Fruit fly (Drosophila melanogaster): ENCODE measurements around the gene mura.
A peak's percentile ranks its signal among the peaks of the same experiment; 100 is the strongest.

The mura gene

DNA sequence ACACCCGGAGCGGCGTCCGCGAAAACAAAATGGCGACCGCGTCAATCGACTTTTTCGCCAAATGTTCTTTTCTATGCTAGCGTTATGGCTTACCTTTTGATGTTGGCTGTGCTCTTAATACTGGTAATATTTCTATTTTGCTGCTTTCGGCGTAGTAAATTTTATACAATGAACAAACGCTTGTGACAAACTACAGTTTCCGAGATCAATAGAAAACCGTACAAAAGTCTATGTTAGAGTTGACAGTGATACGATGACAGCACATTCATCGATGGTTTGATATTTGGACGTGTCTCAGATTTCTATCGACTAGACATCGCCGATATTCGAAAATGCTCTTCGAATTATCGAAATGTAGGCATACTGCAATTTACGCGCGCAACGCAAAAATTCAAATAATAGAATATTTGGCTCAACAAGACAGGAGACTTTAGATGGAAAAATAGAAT is 41.5 kb downstream of the mura start, which contains the start of gene rump (continued):
- no peak for TF ChIP-seq Meics (GFP tag; optimal IDR thresholded peaks at IDR 0.05)
- no peak for TF ChIP-seq Asciz (GFP tag; optimal IDR thresholded peaks at IDR 0.05)
- no peak for TF ChIP-seq Doc3 (GFP tag; IDR thresholded peaks at IDR 0.05; ENCODE audit: partially characterized antibody)
- TF ChIP-seq CG10959 (GFP tag; IDR thresholded peaks at IDR 0.05): no peak
- no peak for TF ChIP-seq Ets65A (GFP tag)
- no peak for TF ChIP-seq Xrp1 (GFP tag; IDR thresholded peaks at IDR 0.05)
- TF ChIP-seq Mrtf (GFP tag; IDR thresholded peaks at IDR 0.05): no peak
- no peak for TF ChIP-seq amos (GFP tag; IDR thresholded peaks at IDR 0.05; ENCODE audit: partially characterized antibody)
- TF ChIP-seq CG3995 (GFP tag; optimal IDR thresholded peaks at IDR 0.05): peak; percentile 94
- no peak for TF ChIP-seq CG6791 (GFP tag; IDR thresholded peaks at IDR 0.05; ENCODE audit: partially characterized antibody)
- TF ChIP-seq salm (tag; optimal IDR thresholded peaks at IDR 0.05): no peak
- no peak for TF ChIP-seq CG15011 (GFP tag; optimal IDR thresholded peaks at IDR 0.05)
- TF ChIP-seq trem (tag; optimal IDR thresholded peaks at IDR 0.05): peak; percentile 77
- no peak for TF ChIP-seq insv (GFP tag; optimal IDR thresholded peaks at IDR 0.05)
- peak; percentile 34 for TF ChIP-seq grau (tag; optimal IDR thresholded peaks at IDR 0.05)
- peak; percentile 99 for TF ChIP-seq Dp (GFP tag; optimal IDR thresholded peaks at IDR 0.05)
- TF ChIP-seq CG10462 (GFP tag; optimal IDR thresholded peaks at IDR 0.05): no peak
- TF ChIP-seq Deaf1 (tag; optimal IDR thresholded peaks at IDR 0.05): no peak
- TF ChIP-seq ems (GFP tag; optimal IDR thresholded peaks at IDR 0.05): no peak
- no peak for TF ChIP-seq fd3F (GFP tag; optimal IDR thresholded peaks at IDR 0.05)
- no peak for TF ChIP-seq CG7987 (GFP tag; optimal IDR thresholded peaks at IDR 0.05)
- TF ChIP-seq Optix (GFP tag; IDR thresholded peaks at IDR 0.05): no peak
- TF ChIP-seq ewg (GFP tag; optimal IDR thresholded peaks at IDR 0.05): no peak
- no peak for TF ChIP-seq abd-A (tag; optimal IDR thresholded peaks at IDR 0.05)
- no peak for TF ChIP-seq z (GFP tag; IDR thresholded peaks at IDR 0.05)
- no peak for TF ChIP-seq ci (GFP tag; IDR thresholded peaks at IDR 0.05)
- TF ChIP-seq unc-4 (GFP tag; IDR thresholded peaks at IDR 0.05; ENCODE audit: partially characterized antibody): no peak
- TF ChIP-seq CG8388 (GFP tag; optimal IDR thresholded peaks at IDR 0.05): no peak
- no peak for TF ChIP-seq CG32767 (GFP tag; IDR thresholded peaks at IDR 0.05)
- TF ChIP-seq eve (GFP tag; optimal IDR thresholded peaks at IDR 0.05): no peak
- no peak for TF ChIP-seq Fer1 (GFP tag; optimal IDR thresholded peaks at IDR 0.05)
- no peak for TF ChIP-seq CG6813 (GFP tag; optimal IDR thresholded peaks at IDR 0.05)
- TF ChIP-seq CG14050 (GFP tag; IDR thresholded peaks at IDR 0.05): no peak
- no peak for TF ChIP-seq bbx (GFP tag; IDR thresholded peaks at IDR 0.05; ENCODE audit: partially characterized antibody)
- peak; percentile 71 for TF ChIP-seq CG17186 (GFP tag; optimal IDR thresholded peaks at IDR 0.05)
- no peak for TF ChIP-seq CG17912 (GFP tag; optimal IDR thresholded peaks at IDR 0.05)
- TF ChIP-seq ase (GFP tag; IDR thresholded peaks at IDR 0.05): no peak
- no peak for TF ChIP-seq CG13296 (GFP tag; optimal IDR thresholded peaks at IDR 0.05)
- no peak for TF ChIP-seq CG10654 (GFP tag; optimal IDR thresholded peaks at IDR 0.05)
- peak; percentile 9 for TF ChIP-seq CG4854 (GFP tag; optimal IDR thresholded peaks at IDR 0.05)
- TF ChIP-seq corto (GFP tag; optimal IDR thresholded peaks at IDR 0.05): no peak
- TF ChIP-seq CG17802 (tag; optimal IDR thresholded peaks at IDR 0.05): no peak
- TF ChIP-seq CG32532 (GFP tag; IDR thresholded peaks at IDR 0.05): no peak
- TF ChIP-seq mam (GFP tag; optimal IDR thresholded peaks at IDR 0.05): no peak
- no peak for TF ChIP-seq CG2202 (tag; optimal IDR thresholded peaks at IDR 0.05)
- TF ChIP-seq Rfx (GFP tag; IDR thresholded peaks at IDR 0.05): no peak
- no peak for TF ChIP-seq Lim3 (GFP tag; IDR thresholded peaks at IDR 0.05)
- TF ChIP-seq CG14710 (tag; optimal IDR thresholded peaks at IDR 0.05): peak; percentile 77
- TF ChIP-seq h (optimal IDR thresholded peaks at IDR 0.05): no peak
- no peak for TF ChIP-seq H15 (GFP tag; IDR thresholded peaks at IDR 0.05)
- peak; percentile 73 for TF ChIP-seq CG4617 (GFP tag; optimal IDR thresholded peaks at IDR 0.05; ENCODE audit: borderline replicate concordance)
- TF ChIP-seq ash1 (GFP tag; optimal IDR thresholded peaks at IDR 0.05): no peak
